Fruit fly (Drosophila melanogaster) whole organism, embryonic: ENCODE results near the gene Sdic4.

ENCODE experiments used
- Abd-B ChIP-seq: fragments of 200-800 bp; sonication (Bioruptor generic); optimal IDR thresholded peaks from 2 replicates; lab custom pipeline; 2018; ENCODE audit warnings: missing biosample characterization, mild to moderate bottlenecking, missing genetic modification characterization, moderate library complexity
- Awh ChIP-seq: fragments of 200-800 bp; sonication (Bioruptor generic); IDR thresholded peaks from 2 replicates; pipeline ENCODE4, ENCODE4 v1.3.6; 2022; ENCODE audit warnings: missing biosample characterization, missing genetic modification characterization
- B-H2 ChIP-seq: fragments of 200-800 bp; sonication (Bioruptor generic); optimal IDR thresholded peaks from 2 replicates; lab custom pipeline; 2018; ENCODE audit warnings: missing biosample characterization, mild to moderate bottlenecking, missing genetic modification characterization
- CG10209 ChIP-seq: fragments of 200-800 bp; sonication (Bioruptor generic); optimal IDR thresholded peaks from 3 replicates; lab custom pipeline; 2017; ENCODE audit warnings: missing biosample characterization, mild to moderate bottlenecking, missing genetic modification characterization, missing genetic modification reagents
- CG1024 ChIP-seq: fragments of 200-800 bp; sonication (Bioruptor generic); IDR thresholded peaks from 2 replicates; pipeline ENCODE4 v1.3.6; 2022; ENCODE audit warnings: missing biosample characterization, missing genetic modification characterization
- CG10431 ChIP-seq: fragments of 200-800 bp; sonication (Bioruptor generic); optimal IDR thresholded peaks from 3 replicates; lab custom pipeline; 2018; ENCODE audit warnings: missing biosample characterization, mild to moderate bottlenecking, missing genetic modification characterization
- CG10462 ChIP-seq: fragments of 200-800 bp; sonication (Bioruptor generic); optimal IDR thresholded peaks from 2 replicates; lab custom pipeline; 2016; ENCODE audit warnings: missing biosample characterization, missing genetic modification characterization
- CG10543 ChIP-seq: fragments of 200-800 bp; sonication (Bioruptor generic); optimal IDR thresholded peaks from 3 replicates; lab custom pipeline; 2017; ENCODE audit warnings: missing biosample characterization, mild to moderate bottlenecking, missing genetic modification characterization, moderate library complexity
- CG11504 ChIP-seq: fragments of 200-800 bp; sonication (Bioruptor generic); optimal IDR thresholded peaks from 3 replicates; lab custom pipeline; 2019; ENCODE audit warnings: missing biosample characterization, mild to moderate bottlenecking, missing genetic modification characterization, moderate library complexity
- CG12219 ChIP-seq: fragments of 200-800 bp; sonication (Bioruptor generic); optimal IDR thresholded peaks from 3 replicates; lab custom pipeline; 2018; ENCODE audit warnings: missing biosample characterization, mild to moderate bottlenecking, missing genetic modification characterization
- CG12942 ChIP-seq: fragments of 200-800 bp; sonication (Bioruptor generic); optimal IDR thresholded peaks from 3 replicates; lab custom pipeline; 2016; ENCODE audit warnings: missing biosample characterization, missing genetic modification characterization
- CG13123 ChIP-seq: fragments of 200-800 bp; sonication (Bioruptor generic); optimal IDR thresholded peaks from 2 replicates; lab custom pipeline; 2016; ENCODE audit warnings: missing biosample characterization, missing genetic modification characterization
- CG16863 ChIP-seq: fragments of 200-800 bp; sonication (Bioruptor generic); optimal IDR thresholded peaks from 3 replicates; lab custom pipeline; 2016; ENCODE audit warnings: missing biosample characterization, missing genetic modification characterization
- CG18011 ChIP-seq: fragments of 200-800 bp; sonication (Bioruptor generic); optimal IDR thresholded peaks from 2 replicates; lab custom pipeline; 2017; ENCODE audit warnings: missing biosample characterization, missing genetic modification characterization, mild to moderate bottlenecking, moderate library complexity, missing genotype
- CG18262 ChIP-seq: fragments of 200-800 bp; optimal IDR thresholded peaks from 3 replicates; lab custom pipeline; 2019; ENCODE audit warnings: missing biosample characterization, mild to moderate bottlenecking, missing genetic modification characterization, moderate library complexity
- CG2120 ChIP-seq: fragments of 200-800 bp; sonication (Bioruptor generic); optimal IDR thresholded peaks from 3 replicates; lab custom pipeline; 2016; ENCODE audit warnings: missing biosample characterization, missing genetic modification characterization
- CG3838 ChIP-seq: fragments of 200-800 bp; sonication (Bioruptor generic); optimal IDR thresholded peaks from 3 replicates; lab custom pipeline; 2016; ENCODE audit warnings: missing biosample characterization, missing genetic modification characterization
- CG7928 ChIP-seq: fragments of 200-800 bp; sonication (Bioruptor generic); optimal IDR thresholded peaks from 2 replicates; lab custom pipeline; 2017; ENCODE audit warnings: missing biosample characterization, mild to moderate bottlenecking, missing genetic modification characterization
- CG7963 ChIP-seq: fragments of 200-800 bp; sonication (Bioruptor generic); IDR thresholded peaks from 3 replicates; pipeline ENCODE4 v1.3.6; 2022; ENCODE audit warnings: missing biosample characterization, missing genetic modification characterization; ENCODE audit not compliant: partially characterized antibody
- CG8478 ChIP-seq: fragments of >200 bp; optimal IDR thresholded peaks from 2 replicates; lab custom pipeline; 2018
- CG8765 ChIP-seq: fragments of 200-800 bp; sonication (Bioruptor generic); IDR thresholded peaks from 2 replicates; pipeline ENCODE4 v1.3.6; 2022; ENCODE audit warnings: missing biosample characterization, missing genetic modification characterization
- Dad ChIP-seq: fragments of 200-800 bp; sonication (Bioruptor generic); optimal IDR thresholded peaks from 3 replicates; lab custom pipeline; 2016; ENCODE audit warnings: missing biosample characterization, missing genetic modification characterization
- Gug ChIP-seq: fragments of 200-800 bp; sonication (Bioruptor generic); IDR thresholded peaks from 4 replicates; pipeline ENCODE4 v1.3.6; 2022; ENCODE audit warnings: missing biosample characterization, missing genetic modification characterization
- HHEX ChIP-seq: fragments of 200-800 bp; sonication (Bioruptor generic); optimal IDR thresholded peaks from 3 replicates; lab custom pipeline; 2017; ENCODE audit warnings: missing biosample characterization, mild to moderate bottlenecking, missing genetic modification characterization, missing genetic modification reagents
- HLH3B ChIP-seq: fragments of 200-800 bp; sonication (Bioruptor generic); IDR thresholded peaks from 2 replicates; pipeline ENCODE4 v1.3.6; 2022; ENCODE audit warnings: missing biosample characterization, missing genetic modification characterization
- Hr51 ChIP-seq, 2 experiments: fragments of 200-800 bp; sonication (Bioruptor generic); optimal IDR thresholded peaks; 2 replicates in 1 of 2; 3 replicates in 1 of 2; lab custom pipeline; 2016 to 2018; ENCODE audit warnings: missing biosample characterization in 2 of 2, missing genetic modification characterization in 2 of 2, mild to moderate bottlenecking in 1 of 2, moderate library complexity in 1 of 2
- Hsf ChIP-seq: fragments of 200-800 bp; sonication (Bioruptor generic); optimal IDR thresholded peaks from 3 replicates; lab custom pipeline; 2016; ENCODE audit warnings: missing biosample characterization, missing genetic modification characterization
- MTF-1 ChIP-seq: fragments of 200-800 bp; sonication (Bioruptor generic); optimal IDR thresholded peaks from 2 replicates; lab custom pipeline; 2018; ENCODE audit warnings: missing biosample characterization, mild to moderate bottlenecking, missing genetic modification characterization, borderline replicate concordance
- NK7.1 ChIP-seq: fragments of 200-800 bp; sonication (Bioruptor generic); optimal IDR thresholded peaks from 3 replicates; lab custom pipeline; 2016; ENCODE audit warnings: missing biosample characterization, missing genetic modification characterization
- Neu2 ChIP-seq: fragments of 200-800 bp; sonication (Bioruptor generic); optimal IDR thresholded peaks from 3 replicates; lab custom pipeline; 2016; ENCODE audit warnings: missing biosample characterization, missing genetic modification characterization, borderline replicate concordance
- Nf-YA ChIP-seq: fragments of 200-800 bp; sonication (Bioruptor generic); IDR thresholded peaks from 2 replicates; pipeline ENCODE4 v1.3.6; 2022; ENCODE audit warnings: missing biosample characterization, missing genetic modification characterization
- Ravus ChIP-seq: fragments of 200-800 bp; sonication (Bioruptor generic); IDR thresholded peaks from 2 replicates; pipeline ENCODE4 v1.3.6; 2022; ENCODE audit warnings: missing biosample characterization, missing genetic modification characterization
- Trl ChIP-seq, 3 experiments: fragments of >200 bp in 2 of 3; fragments of 200-800 bp in 1 of 3; sonication (Bioruptor generic) in 1 of 3; optimal IDR thresholded peaks; 2 replicates in 1 of 3; 3 replicates in 2 of 3; lab custom pipeline; 2016 to 2017; ENCODE audit warnings: missing biosample characterization in 1 of 3, missing genetic modification characterization in 1 of 3
- Xrp1 ChIP-seq: fragments of 200-800 bp; sonication (Bioruptor generic); IDR thresholded peaks from 2 replicates; pipeline ENCODE4 v1.3.6; 2022; ENCODE audit warnings: missing biosample characterization, missing genetic modification characterization
- YL-1 ChIP-seq: fragments of 200-800 bp; sonication (Bioruptor generic); optimal IDR thresholded peaks from 3 replicates; lab custom pipeline; 2017; ENCODE audit warnings: missing biosample characterization, mild to moderate bottlenecking, missing genetic modification characterization
- ash1 ChIP-seq: fragments of 200-800 bp; sonication (Bioruptor generic); optimal IDR thresholded peaks from 2 replicates; lab custom pipeline; 2018; ENCODE audit warnings: missing biosample characterization, mild to moderate bottlenecking, missing genetic modification characterization
- bbx ChIP-seq: fragments of 200-800 bp; sonication (Bioruptor generic); IDR thresholded peaks from 2 replicates; pipeline ENCODE4 v1.3.6; 2022; ENCODE audit warnings: missing biosample characterization, missing genetic modification characterization; ENCODE audit not compliant: partially characterized antibody
- btn ChIP-seq: fragments of 200-800 bp; sonication (Bioruptor generic); optimal IDR thresholded peaks from 2 replicates; lab custom pipeline; 2016; ENCODE audit warnings: missing biosample characterization, missing genetic modification characterization
- crp ChIP-seq, 2 experiments: fragments of 200-800 bp; sonication (Bioruptor generic); optimal IDR thresholded peaks; 2 replicates in 1 of 2; 3 replicates in 1 of 2; lab custom pipeline; 2017; ENCODE audit warnings: missing biosample characterization in 2 of 2, missing genetic modification characterization in 2 of 2, mild to moderate bottlenecking in 1 of 2, moderate library complexity in 1 of 2
- emc ChIP-seq: fragments of 200-800 bp; sonication (Bioruptor generic); optimal IDR thresholded peaks from 2 replicates; lab custom pipeline; 2016; ENCODE audit warnings: missing biosample characterization, missing genetic modification characterization
- fu2 ChIP-seq: fragments of 200-800 bp; sonication (Bioruptor generic); optimal IDR thresholded peaks from 2 replicates; lab custom pipeline; 2016; ENCODE audit warnings: missing biosample characterization, missing genetic modification characterization
- jumu ChIP-seq: fragments of 200-800 bp; sonication (Bioruptor generic); optimal IDR thresholded peaks from 3 replicates; lab custom pipeline; 2016; ENCODE audit warnings: missing biosample characterization, missing genetic modification characterization
- odd ChIP-seq: fragments of 200-800 bp; sonication (Bioruptor generic); optimal IDR thresholded peaks from 2 replicates; lab custom pipeline; 2017; ENCODE audit warnings: missing biosample characterization, mild to moderate bottlenecking, missing genetic modification characterization
- shn ChIP-seq: fragments of 200-800 bp; sonication (Bioruptor generic); optimal IDR thresholded peaks from 3 replicates; lab custom pipeline; 2016; ENCODE audit warnings: missing biosample characterization, missing genetic modification characterization
- so ChIP-seq: fragments of 200-800 bp; sonication (Bioruptor generic); IDR thresholded peaks from 3 replicates; pipeline ENCODE4 v1.3.6; 2022; ENCODE audit warnings: missing biosample characterization, missing genetic modification characterization
- sqz ChIP-seq: fragments of 200-800 bp; sonication (Bioruptor generic); optimal IDR thresholded peaks from 3 replicates; lab custom pipeline; 2018; ENCODE audit warnings: missing biosample characterization, mild to moderate bottlenecking, missing genetic modification characterization
- stwl ChIP-seq: fragments of 200-800 bp; sonication (Bioruptor generic); optimal IDR thresholded peaks from 3 replicates; lab custom pipeline; 2018; ENCODE audit warnings: missing biosample characterization, mild to moderate bottlenecking, missing genetic modification characterization, moderate library complexity
- tio ChIP-seq: fragments of 200-800 bp; sonication (Bioruptor generic); optimal IDR thresholded peaks from 2 replicates; lab custom pipeline; 2017; ENCODE audit warnings: missing biosample characterization, missing genetic modification characterization, inconsistent platforms
- trem ChIP-seq: fragments of 200-800 bp; optimal IDR thresholded peaks from 3 replicates; lab custom pipeline; 2019; ENCODE audit warnings: missing biosample characterization, mild to moderate bottlenecking, missing genetic modification characterization, moderate library complexity
- unc-4 ChIP-seq: fragments of 200-800 bp; sonication (Bioruptor generic); IDR thresholded peaks from 2 replicates; pipeline ENCODE4 v1.3.6; 2022; ENCODE audit warnings: missing biosample characterization, missing genetic modification characterization; ENCODE audit not compliant: partially characterized antibody
- usp ChIP-seq: fragments of >200 bp; optimal IDR thresholded peaks from 2 replicates; lab custom pipeline; 2017; ENCODE audit warnings: missing biosample characterization, missing genetic modification characterization

Gene Sdic4

DNA sequence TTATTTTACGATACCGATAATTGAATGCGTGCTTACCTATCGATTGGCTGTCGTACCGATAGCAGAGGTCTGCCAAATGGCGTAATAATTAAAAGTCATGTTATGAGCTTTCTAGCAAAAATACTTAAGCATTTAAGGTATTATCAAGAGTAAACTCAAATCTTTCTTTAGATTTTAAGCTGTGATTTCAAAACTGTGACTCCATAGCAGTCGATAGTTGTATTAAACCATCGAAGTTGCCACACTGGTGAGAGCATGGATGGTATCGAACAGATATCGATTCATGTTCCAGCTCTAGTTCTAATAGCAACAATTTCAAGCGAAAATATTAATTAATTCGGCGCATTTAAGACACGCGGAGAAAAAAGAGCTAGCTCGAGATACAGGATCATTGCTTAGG lies 26.2 kb upstream of the Sdic4 start, which contains the start of the genes CG17068 and Rab10 (continued):
- no peak for TF ChIP-seq HHEX
- TF ChIP-seq CG10431 = no peak
- TF ChIP-seq crp (GFP tag; optimal IDR thresholded peaks at IDR 0.05; lab: Kevin White, UChicago) = no peak
- no peak for TF ChIP-seq so (GFP tag; lab: Robert Waterston, UW)
- TF ChIP-seq CG10462 (GFP tag; lab: Kevin White, UChicago) = no peak
- TF ChIP-seq CG13123 (GFP tag; lab: Kevin White, UChicago) = no peak
- TF ChIP-seq fu2 = no peak
- TF ChIP-seq Hsf (GFP tag; lab: Kevin White, UChicago) = peak; percentile 8
- no peak for TF ChIP-seq NK7.1 (GFP tag; lab: Kevin White, UChicago)
- no peak for TF ChIP-seq MTF-1 (GFP tag; lab: Kevin White, UChicago)
- TF ChIP-seq CG7928 = no peak
- TF ChIP-seq Awh = no peak
- no peak for TF ChIP-seq tio (GFP tag; lab: Kevin White, UChicago)
- TF ChIP-seq CG8478 (lab: Kevin White, UChicago) = no peak
- no peak for TF ChIP-seq CG18262 (tag; lab: Kevin White, UChicago)
- TF ChIP-seq CG11504 (tag; lab: Kevin White, UChicago) = no peak
- peak; percentile 43 for TF ChIP-seq stwl (tag; lab: Kevin White, UChicago)
- peak; percentile 94 for TF ChIP-seq unc-4 (GFP tag; lab: Robert Waterston, UW)
- TF ChIP-seq B-H2 (GFP tag; lab: Kevin White, UChicago) = no peak
- no peak for TF ChIP-seq Abd-B (GFP tag; lab: Kevin White, UChicago)
- TF ChIP-seq sqz (GFP tag; lab: Kevin White, UChicago) = no peak
- TF ChIP-seq Nf-YA (GFP tag; lab: Robert Waterston, UW) = no peak
- no peak for TF ChIP-seq CG12219 (GFP tag; lab: Kevin White, UChicago)
- no peak for TF ChIP-seq Neu2 (GFP tag; lab: Kevin White, UChicago)
- peak; percentile 85 for TF ChIP-seq CG7963 (GFP tag; lab: Robert Waterston, UW)
- no peak for TF ChIP-seq odd
- no peak for TF ChIP-seq shn
- no peak for TF ChIP-seq CG12942 (GFP tag; lab: Kevin White, UChicago)
- TF ChIP-seq btn = no peak
- peak; percentile 84 for TF ChIP-seq bbx
- no peak for TF ChIP-seq emc (GFP tag; lab: Kevin White, UChicago)
- no peak for TF ChIP-seq jumu (GFP tag; lab: Kevin White, UChicago)
- TF ChIP-seq HLH3B = no peak
- no peak; the same call in 3 of the 4 replicates for TF ChIP-seq Gug
- no peak for TF ChIP-seq CG16863 (GFP tag; lab: Kevin White, UChicago)
- no peak for TF ChIP-seq Trl (optimal IDR thresholded peaks at IDR 0.05; lab: Kevin White, UChicago)
- peak; percentile 30 for TF ChIP-seq Trl (GFP tag; optimal IDR thresholded peaks at IDR 0.05; lab: Kevin White, UChicago)
- no peak for TF ChIP-seq Hr51 (GFP tag; optimal IDR thresholded peaks at IDR 0.05; lab: Kevin White, UChicago)
- no peak for TF ChIP-seq usp (GFP tag; lab: Kevin White, UChicago)
- no peak for TF ChIP-seq CG10543 (GFP tag; lab: Kevin White, UChicago)
- no peak for TF ChIP-seq CG8765 (GFP tag; lab: Robert Waterston, UW)
- no peak for TF ChIP-seq ash1
- peak; percentile 76 for TF ChIP-seq trem (tag; lab: Kevin White, UChicago)
- no peak for TF ChIP-seq Dad
- TF ChIP-seq CG3838 = no peak
- TF ChIP-seq CG2120 (GFP tag; lab: Kevin White, UChicago) = peak; percentile 32
- TF ChIP-seq CG1024 (GFP tag; lab: Robert Waterston, UW) = no peak
- TF ChIP-seq Ravus (GFP tag; lab: Robert Waterston, UW) = no peak
- peak; percentile 24 for TF ChIP-seq YL-1 (GFP tag; lab: Kevin White, UChicago)
- TF ChIP-seq Xrp1 = no peak
- TF ChIP-seq CG18011 (GFP tag; lab: Kevin White, UChicago) = no peak
- no peak for TF ChIP-seq CG10209 (GFP tag; lab: Kevin White, UChicago)
